Worm (Caenorhabditis elegans) whole organism, mixed stage, embryonic: ENCODE data around the gene icl-1.
A peak's percentile ranks its signal among the peaks of the same experiment; 100 is the strongest.

Experiments
- ceh-39 ChIP-seq: fragments of 150-350 bp; optimal IDR thresholded peaks from 2 replicates; lab custom pipeline; 2014; ENCODE audit warnings: missing biosample characterization, missing genetic modification characterization
- ceh-83 ChIP-seq: fragments of 200-800 bp; sonication (Bioruptor generic); optimal IDR thresholded peaks from 2 replicates; lab custom pipeline; 2018; ENCODE audit warnings: mild to moderate bottlenecking, missing genetic modification characterization, missing compliant biosample characterization
- elt-1 ChIP-seq: sonication (generic microtip); optimal IDR thresholded peaks from 2 replicates; lab custom pipeline; 2017; ENCODE audit warnings: missing genetic modification characterization, mild to moderate bottlenecking, missing compliant biosample characterization, antibody characterized with exemption, moderate library complexity, borderline replicate concordance; ENCODE audit not compliant: insufficient read depth
- elt-3 ChIP-seq: fragments of 150-350 bp; optimal IDR thresholded peaks from 2 replicates; lab custom pipeline; 2014; ENCODE audit warnings: missing biosample characterization, missing genetic modification characterization
- lin-13 ChIP-seq: fragments of 150-350 bp; optimal IDR thresholded peaks from 2 replicates; lab custom pipeline; 2014; ENCODE audit warnings: missing biosample characterization, missing genetic modification characterization
- mab-5 ChIP-seq: fragments of 150-350 bp; optimal IDR thresholded peaks from 2 replicates; lab custom pipeline; 2014; ENCODE audit warnings: missing biosample characterization, missing genetic modification characterization
- nhr-12 ChIP-seq: fragments of 150-350 bp; optimal IDR thresholded peaks from 2 replicates; lab custom pipeline; 2014; ENCODE audit warnings: missing biosample characterization, missing genetic modification characterization
- nhr-2 ChIP-seq: fragments of 150-350 bp; optimal IDR thresholded peaks from 2 replicates; lab custom pipeline; 2014; ENCODE audit warnings: missing biosample characterization, missing genetic modification characterization
- nhr-76 ChIP-seq: sonication (generic microtip); optimal IDR thresholded peaks from 2 replicates; lab custom pipeline; 2017; ENCODE audit warnings: missing biosample characterization, missing genetic modification characterization
- snpc-4 ChIP-seq: fragments of 150-350 bp; optimal IDR thresholded peaks from 2 replicates; lab custom pipeline; 2014; ENCODE audit warnings: missing biosample characterization, missing genetic modification characterization
- unc-39 ChIP-seq: fragments of 150-350 bp; optimal IDR thresholded peaks from 2 replicates; lab custom pipeline; 2014; ENCODE audit warnings: missing biosample characterization, missing genetic modification characterization
- unc-62 ChIP-seq: fragments of 150-350 bp; optimal IDR thresholded peaks from 2 replicates; lab custom pipeline; 2014; ENCODE audit warnings: missing biosample characterization, missing genetic modification reagents, missing genetic modification characterization
- ztf-11 ChIP-seq: fragments of 150-350 bp; optimal IDR thresholded peaks from 2 replicates; lab custom pipeline; 2014; ENCODE audit warnings: missing biosample characterization, missing genetic modification characterization

DNA sequence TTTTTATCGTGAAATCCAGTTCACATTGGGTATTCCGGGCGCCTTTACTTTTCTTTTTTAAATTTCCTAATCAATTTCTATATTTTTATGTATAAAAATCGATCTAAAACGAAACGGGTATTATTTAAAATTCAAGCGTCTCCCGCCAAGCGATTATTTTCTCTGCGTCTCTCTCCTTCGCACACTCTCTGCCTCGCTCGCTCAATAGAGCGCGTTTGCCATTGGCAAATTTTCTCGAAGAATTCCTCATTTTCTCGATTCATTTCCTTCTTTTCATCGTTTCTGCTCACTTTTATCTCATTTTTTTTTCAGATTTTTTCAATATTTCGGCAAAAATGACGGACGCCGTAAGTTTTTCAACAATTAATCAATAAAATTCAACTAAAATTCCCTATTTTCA lies 45.5 kb upstream of the icl-1 start, which contains the start of gene sti-1:
- TF ChIP-seq mab-5 (peak; percentile 77), lin-13 (peak; percentile 69), unc-39 (tag; lab: Kevin White, UChicago) (no peak), elt-1 (tag; lab: Kevin White, UChicago) (no peak), ceh-83 (GFP tag; lab: Kevin White, UChicago) (no peak), nhr-76 (no peak), snpc-4 (tag; lab: Kevin White, UChicago) (no peak), elt-3 (tag; lab: Kevin White, UChicago) (no peak), nhr-12 (tag; lab: Kevin White, UChicago) (no peak), ztf-11 (tag; lab: Kevin White, UChicago) (no peak), unc-62 (GFP tag; lab: Kevin White, UChicago) (peak; percentile 48), nhr-2 (tag; lab: Kevin White, UChicago) (peak; percentile 38), ceh-39 (tag; lab: Kevin White, UChicago) (peak; percentile 84)
